Worm (Caenorhabditis elegans): ENCODE measurements around the gene Y75B12B.11.

Y75B12B.11 gene

ce11 chrV:15150176-15150575, 40.9 kb upstream of the Y75B12B.11 start:
- peak; percentile 69 for TF ChIP-seq nfya-1 (tag; optimal IDR thresholded peaks at IDR 0.05)
- TF ChIP-seq ceh-34 (tag; optimal IDR thresholded peaks at IDR 0.05), result no peak

- TF ChIP-seq fkh-10 (GFP tag; optimal IDR thresholded peaks at IDR 0.05) (no peak), zip-5 (tag; optimal IDR thresholded peaks at IDR 0.05) (no peak), pax-1 (tag; optimal IDR thresholded peaks at IDR 0.05) (no peak), T23F11.4 (GFP tag; optimal IDR thresholded peaks at IDR 0.05) (no peak), ceh-22 (tag; optimal IDR thresholded peaks at IDR 0.05) (no peak), ets-4 (tag; optimal IDR thresholded peaks at IDR 0.05) (no peak), nhr-232 (tag; optimal IDR thresholded peaks at IDR 0.05) (no peak), ztf-16 (tag; optimal IDR thresholded peaks at IDR 0.05) (no peak), ceh-14 (tag; optimal IDR thresholded peaks at IDR 0.05) (no peak), tbx-2 (tag; optimal IDR thresholded peaks at IDR 0.05) (no peak), syd-9 (tag; optimal IDR thresholded peaks at IDR 0.05) (no peak), ceh-19 (GFP tag; optimal IDR thresholded peaks at IDR 0.05) (no peak), gmeb-2 (tag; optimal IDR thresholded peaks at IDR 0.05) (no peak), lim-6 (tag; optimal IDR thresholded peaks at IDR 0.05) (no peak), fax-1 (tag; optimal IDR thresholded peaks at IDR 0.05) (no peak), ceh-30 (tag; optimal IDR thresholded peaks at IDR 0.05) (no peak), Y22D7AL.16 (tag; optimal IDR thresholded peaks at IDR 0.05) (no peak)
These were observed 40.4 kb upstream of the Y75B12B.11 start, which contains the start of gene T09F5.2 for ce11 chrV:15150661-15151060. Gene T09F5.2, plus strand, starts transcription at chrV:15150961.

ce11 chrV:15152010-15152409, 39.1 kb upstream of the Y75B12B.11 start:
- TF ChIP-seq tbx-7 (tag; optimal IDR thresholded peaks at IDR 0.05), result no peak
- TF ChIP-seq pqm-1 (tag; optimal IDR thresholded peaks at IDR 0.05), result no peak
- no peak for TF ChIP-seq ceh-34 (tag; optimal IDR thresholded peaks at IDR 0.05)
- no peak for TF ChIP-seq pax-1 (tag; optimal IDR thresholded peaks at IDR 0.05)
- TF ChIP-seq lim-6 (tag; optimal IDR thresholded peaks at IDR 0.05), result no peak
- TF ChIP-seq hlh-6 (tag; optimal IDR thresholded peaks at IDR 0.05), result no peak
- TF ChIP-seq npax-4 (tag; optimal IDR thresholded peaks at IDR 0.05), result no peak
- TF ChIP-seq ztf-16 (tag; optimal IDR thresholded peaks at IDR 0.05), result no peak
- no peak for TF ChIP-seq sox-4 (tag; optimal IDR thresholded peaks at IDR 0.05)
- TF ChIP-seq hlh-30 (tag; optimal IDR thresholded peaks at IDR 0.05; ENCODE audit: insufficient read depth), result no peak
- no peak for TF ChIP-seq ttx-3 (tag; optimal IDR thresholded peaks at IDR 0.05)

ce11 chrV:15153277-15153676, 37.8 kb upstream of the Y75B12B.11 start, which contains the start of gene srh-55:
Gene srh-55, plus strand, starts transcription at chrV:15153577.
- TF ChIP-seq ceh-2 (tag; optimal IDR thresholded peaks at IDR 0.05) (no peak), ceh-48 (tag; optimal IDR thresholded peaks at IDR 0.05) (no peak), tbx-2 (tag; optimal IDR thresholded peaks at IDR 0.05) (no peak), ceh-24 (tag; optimal IDR thresholded peaks at IDR 0.05) (no peak), pha-2 (tag; optimal IDR thresholded peaks at IDR 0.05) (no peak), syd-9 (tag; optimal IDR thresholded peaks at IDR 0.05) (no peak), pax-1 (tag; optimal IDR thresholded peaks at IDR 0.05) (no peak), K02D7.2 (tag; optimal IDR thresholded peaks at IDR 0.05) (no peak), hlh-13 (GFP tag; optimal IDR thresholded peaks at IDR 0.05) (no peak), hlh-15 (tag; optimal IDR thresholded peaks at IDR 0.05) (no peak), T23F11.4 (GFP tag; optimal IDR thresholded peaks at IDR 0.05) (no peak), ama-1 (optimal IDR thresholded peaks at IDR 0.05) (no peak), hlh-30 (tag; optimal IDR thresholded peaks at IDR 0.05; ENCODE audit: insufficient read depth) (no peak), C38D4.7 (GFP tag; optimal IDR thresholded peaks at IDR 0.05) (no peak), lim-6 (tag; optimal IDR thresholded peaks at IDR 0.05) (no peak), nfya-1 (tag; optimal IDR thresholded peaks at IDR 0.05) (no peak), ceh-30 (tag; optimal IDR thresholded peaks at IDR 0.05) (no peak)

ce11 chrV:15156504-15156903, 34.6 kb upstream of the Y75B12B.11 start:
- TF ChIP-seq dmd-4 (tag; optimal IDR thresholded peaks at IDR 0.05; ENCODE audit: borderline replicate concordance) (no peak), eyg-1 (tag; optimal IDR thresholded peaks at IDR 0.05) (no peak), fkh-6 (tag; optimal IDR thresholded peaks at IDR 0.05) (no peak), ref-2 (tag; optimal IDR thresholded peaks at IDR 0.05) (no peak), nhr-11 (tag; optimal IDR thresholded peaks at IDR 0.05) (no peak), pha-2 (tag; optimal IDR thresholded peaks at IDR 0.05) (no peak), ceh-19 (GFP tag; optimal IDR thresholded peaks at IDR 0.05) (no peak), elt-4 (tag; optimal IDR thresholded peaks at IDR 0.05) (no peak), T23F11.4 (GFP tag; optimal IDR thresholded peaks at IDR 0.05) (no peak), npax-4 (tag; optimal IDR thresholded peaks at IDR 0.05) (no peak), hlh-30 (tag; optimal IDR thresholded peaks at IDR 0.05; ENCODE audit: insufficient read depth) (no peak), K09A11.1 (tag; optimal IDR thresholded peaks at IDR 0.05; ENCODE audit: insufficient read depth) (no peak), ceh-6 (GFP tag; optimal IDR thresholded peaks at IDR 0.05) (no peak), tbx-2 (tag; optimal IDR thresholded peaks at IDR 0.05) (no peak), fkh-10 (GFP tag; optimal IDR thresholded peaks at IDR 0.05) (no peak), unc-86 (tag; optimal IDR thresholded peaks at IDR 0.05) (no peak), K02D7.2 (tag; optimal IDR thresholded peaks at IDR 0.05) (no peak), ceh-14 (tag; optimal IDR thresholded peaks at IDR 0.05) (no peak)
